Worm (Caenorhabditis elegans) whole organism, young adult: ENCODE results near the gene ttr-40.

Source experiments
- K11D2.4 ChIP-seq: fragments of 200-800 bp; sonication (Bioruptor generic); IDR thresholded peaks from 2 replicates; pipeline ENCODE4 v1.3.6; 2022; ENCODE audit warnings: missing genetic modification reagents, missing genetic modification characterization, missing compliant biosample characterization
- ama-1 ChIP-seq, 3 experiments: fragments of 150-350 bp in 1 of 3; sonication (generic microtip) in 2 of 3; optimal IDR thresholded peaks; 2 replicates each; lab custom pipeline; 2014 to 2018; ENCODE audit warnings: missing biosample characterization in 2 of 3, missing genetic modification characterization in 2 of 3, missing genetic modification reagents in 2 of 3
- aptf-3 ChIP-seq: fragments of 200-800 bp; sonication (Bioruptor generic); IDR thresholded peaks from 2 replicates; pipeline ENCODE4 v1.3.6; 2022; ENCODE audit warnings: missing genetic modification characterization, missing compliant biosample characterization
- attf-3 ChIP-seq: fragments of 200-800 bp; sonication (Bioruptor generic); conservative IDR thresholded peaks from 2 replicates; pipeline ENCODE4 v1.3.6; 2022; ENCODE audit warnings: missing genetic modification reagents, missing genetic modification characterization, missing compliant biosample characterization
- ceh-79 ChIP-seq: sonication (generic microtip); optimal IDR thresholded peaks from 2 replicates; lab custom pipeline; 2017; ENCODE audit warnings: mild to moderate bottlenecking, missing genetic modification characterization, missing compliant biosample characterization
- lin-54 ChIP-seq: fragments of 200-800 bp; sonication (Bioruptor generic); optimal IDR thresholded peaks from 2 replicates; lab custom pipeline; 2018; ENCODE audit warnings: mild to moderate bottlenecking, missing genetic modification characterization, missing compliant biosample characterization
- madf-3 ChIP-seq: fragments of 200-800 bp; sonication (Bioruptor generic); IDR thresholded peaks from 2 replicates; pipeline ENCODE4 v1.3.6; 2022; ENCODE audit warnings: missing genetic modification reagents, missing genetic modification characterization, missing compliant biosample characterization
- nfya-1 ChIP-seq: sonication (generic microtip); optimal IDR thresholded peaks from 2 replicates; lab custom pipeline; 2017; ENCODE audit warnings: antibody characterized with exemption, missing compliant biosample characterization, missing genetic modification characterization, borderline replicate concordance; ENCODE audit not compliant: insufficient read depth
- nhr-80 ChIP-seq: sonication (generic microtip); optimal IDR thresholded peaks from 2 replicates; lab custom pipeline; 2016; ENCODE audit warnings: missing genetic modification characterization, missing compliant biosample characterization
- rpc-1 ChIP-seq, 2 experiments: fragments of 150-350 bp in 1 of 2; sonication (generic microtip) in 1 of 2; optimal IDR thresholded peaks; 2 replicates each; lab custom pipeline; 2014 to 2018; ENCODE audit warnings: missing biosample characterization in 1 of 2, missing genetic modification characterization in 1 of 2, missing genetic modification reagents in 1 of 2, missing genotype in 1 of 2
- snpc-4 ChIP-seq, 5 experiments: fragments of 150-350 bp in 1 of 5; sonication (generic microtip) in 4 of 5; optimal IDR thresholded peaks; 2 replicates each; lab custom pipeline; 2014 to 2018; ENCODE audit warnings: missing genetic modification characterization in 5 of 5, missing biosample characterization in 3 of 5, antibody characterized with exemption in 2 of 5, mild to moderate bottlenecking in 2 of 5, missing compliant biosample characterization in 2 of 5, missing genotype in 2 of 5, moderate library complexity in 2 of 5, missing genetic modification reagents in 1 of 5
- zim-3 ChIP-seq: sonication (generic microtip); optimal IDR thresholded peaks from 2 replicates; lab custom pipeline; 2017; ENCODE audit warnings: mild to moderate bottlenecking, missing genetic modification characterization, moderate library complexity, missing compliant biosample characterization

DNA sequence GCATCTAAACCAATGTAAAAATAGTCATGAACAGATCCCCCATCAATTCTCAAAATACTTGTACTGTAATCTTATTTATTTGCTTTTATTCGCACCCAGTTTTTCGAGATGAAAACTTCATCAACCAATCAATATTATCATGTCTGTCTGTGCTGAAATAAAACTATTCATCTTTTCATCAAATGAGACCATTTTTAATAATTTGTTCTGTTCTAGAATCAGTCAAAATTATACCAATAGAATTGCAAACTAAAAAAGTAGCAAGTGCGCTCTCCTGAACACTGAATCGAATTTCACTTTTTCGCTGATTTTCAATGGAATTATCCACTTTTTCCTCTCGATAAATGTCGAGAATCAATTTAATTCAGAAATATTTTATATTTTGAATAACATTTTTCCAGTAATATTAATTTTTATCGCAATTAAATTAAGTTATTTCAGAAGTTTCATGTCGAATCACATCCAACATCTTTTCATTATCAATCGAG, 44.7 kb upstream of the ttr-40 start, which contains the start of gene trpp-4:
- TF ChIP-seq zim-3 (tag; lab: Kevin White, UChicago) (no peak), attf-3 (no peak), lin-54 (GFP tag; lab: Kevin White, UChicago) (no peak), nfya-1 (tag; lab: Kevin White, UChicago) (no peak), ceh-79 (tag; lab: Kevin White, UChicago) (no peak), aptf-3 (GFP tag; lab: Robert Waterston, UW) (no peak), K11D2.4 (no peak), snpc-4 (GFP tag; optimal IDR thresholded peaks at IDR 0.05; lab: Kevin White, UChicago) (no peak), snpc-4 (tag; optimal IDR thresholded peaks at IDR 0.05; lab: Kevin White, UChicago) (no peak), madf-3 (no peak), nhr-80 (tag; lab: Kevin White, UChicago) (no peak), ama-1 (optimal IDR thresholded peaks at IDR 0.05; lab: Kevin White, UChicago) (no peak), ama-1 (GFP tag; optimal IDR thresholded peaks at IDR 0.05; lab: Kevin White, UChicago) (no peak), rpc-1 (optimal IDR thresholded peaks at IDR 0.05; lab: Kevin White, UChicago) (no peak), rpc-1 (tag; optimal IDR thresholded peaks at IDR 0.05; lab: Kevin White, UChicago) (no peak)
